Fruit fly (Drosophila melanogaster): ENCODE results near the gene 5-HT2B.

5-HT2B gene

DNA sequence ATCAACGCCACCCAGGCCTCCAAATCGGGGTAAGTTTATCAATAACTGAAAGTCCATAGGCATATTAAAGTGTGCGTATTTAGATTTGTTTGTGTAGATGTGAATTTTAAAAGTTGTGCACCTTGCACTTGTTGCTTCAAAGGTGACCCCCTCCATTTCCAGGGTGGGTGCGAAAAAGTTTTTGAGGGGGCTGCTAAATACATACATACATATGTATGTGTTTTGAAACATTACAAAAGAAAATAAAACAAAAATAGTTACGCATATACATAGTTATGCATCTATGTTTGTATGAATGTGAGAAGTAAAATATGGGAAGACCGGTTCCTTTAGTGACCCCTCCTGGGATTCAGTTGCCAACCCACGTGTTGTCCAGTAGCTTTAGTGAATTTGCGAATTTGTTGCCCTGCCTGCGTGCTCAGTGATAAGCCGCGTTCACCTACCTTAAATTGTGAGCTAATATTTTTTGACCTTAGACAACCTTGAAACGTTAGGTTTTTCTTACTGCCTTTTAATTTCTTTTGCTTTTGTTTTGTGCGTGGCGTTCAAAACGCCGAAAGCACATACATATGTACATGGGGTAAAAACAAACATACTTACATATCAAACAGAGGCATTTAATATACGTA, 92.0 kb downstream of the 5-HT2B start:
- no peak for TF ChIP-seq Jra (GFP tag; optimal IDR thresholded peaks at IDR 0.05)
- TF ChIP-seq lola (GFP tag; optimal IDR thresholded peaks at IDR 0.05), result no peak
- TF ChIP-seq Sp1 (GFP tag; optimal IDR thresholded peaks at IDR 0.05), result no peak
- TF ChIP-seq fru (GFP tag; optimal IDR thresholded peaks at IDR 0.05), result no peak
- TF ChIP-seq pan (optimal IDR thresholded peaks at IDR 0.05), result no peak
- no peak for TF ChIP-seq Hr78 (GFP tag; optimal IDR thresholded peaks at IDR 0.05)
- TF ChIP-seq woc (GFP tag; optimal IDR thresholded peaks at IDR 0.05), result no peak
- no peak for TF ChIP-seq N (GFP tag; optimal IDR thresholded peaks at IDR 0.05)
- no peak for TF ChIP-seq Vsx2 (GFP tag; optimal IDR thresholded peaks at IDR 0.05; ENCODE audit: partially characterized antibody)
- TF ChIP-seq tai (GFP tag; optimal IDR thresholded peaks at IDR 0.05), result no peak
- TF ChIP-seq Dif (GFP tag; optimal IDR thresholded peaks at IDR 0.05; ENCODE audit: partially characterized antibody), result no peak
- TF ChIP-seq jim (GFP tag; optimal IDR thresholded peaks at IDR 0.05), result no peak
- TF ChIP-seq Mio (GFP tag; optimal IDR thresholded peaks at IDR 0.05), result no peak
- TF ChIP-seq rgr (GFP tag; optimal IDR thresholded peaks at IDR 0.05), result peak; percentile 28
- TF ChIP-seq dsf (GFP tag; optimal IDR thresholded peaks at IDR 0.05; ENCODE audit: borderline replicate concordance), result no peak
- TF ChIP-seq Hnf4 (GFP tag; optimal IDR thresholded peaks at IDR 0.05), result peak; percentile 29
- peak; percentile 54 for TF ChIP-seq ey (GFP tag; optimal IDR thresholded peaks at IDR 0.05)
- no peak for TF ChIP-seq Dfd (GFP tag; optimal IDR thresholded peaks at IDR 0.05)
- peak; percentile 31 for TF ChIP-seq CG32264 (GFP tag; optimal IDR thresholded peaks at IDR 0.05)
- TF ChIP-seq sage (GFP tag; optimal IDR thresholded peaks at IDR 0.05), result no peak
- TF ChIP-seq h (GFP tag; optimal IDR thresholded peaks at IDR 0.05), result peak; percentile 67
- peak; percentile 24 for TF ChIP-seq Rel (GFP tag; optimal IDR thresholded peaks at IDR 0.05)
- TF ChIP-seq Rel (tag; optimal IDR thresholded peaks at IDR 0.05), result no peak
- TF ChIP-seq br (GFP tag; optimal IDR thresholded peaks at IDR 0.05), result no peak
- no peak for TF ChIP-seq dmrt93B (GFP tag; optimal IDR thresholded peaks at IDR 0.05)
- no peak for TF ChIP-seq dl (GFP tag; optimal IDR thresholded peaks at IDR 0.05; ENCODE audit: insufficient read depth in 1 of 2, partially characterized antibody in 2 of 2)
- no peak for TF ChIP-seq psq (GFP tag; optimal IDR thresholded peaks at IDR 0.05)
- no peak for TF ChIP-seq Hr83 (GFP tag; optimal IDR thresholded peaks at IDR 0.05; ENCODE audit: poor library complexity, severe bottlenecking)
- no peak for TF ChIP-seq usp (GFP tag; optimal IDR thresholded peaks at IDR 0.05)
- TF ChIP-seq foxo (GFP tag; optimal IDR thresholded peaks at IDR 0.05), result peak; percentile 8 to 48
- no peak for TF ChIP-seq sv (GFP tag; optimal IDR thresholded peaks at IDR 0.05)
- TF ChIP-seq CG9705 (GFP tag; optimal IDR thresholded peaks at IDR 0.05), result no peak
- TF ChIP-seq Myc (optimal IDR thresholded peaks at IDR 0.05), result no peak
- no peak for TF ChIP-seq brk (GFP tag; optimal IDR thresholded peaks at IDR 0.05)
- TF ChIP-seq OdsH (GFP tag; optimal IDR thresholded peaks at IDR 0.05), result no peak
- no peak for TF ChIP-seq Abd-B (GFP tag; optimal IDR thresholded peaks at IDR 0.05)
- no peak for TF ChIP-seq HLH106 (tag; optimal IDR thresholded peaks at IDR 0.05)
- no peak for TF ChIP-seq CrebA (GFP tag; optimal IDR thresholded peaks at IDR 0.05; ENCODE audit: borderline replicate concordance)
- TF ChIP-seq GATAd (GFP tag; optimal IDR thresholded peaks at IDR 0.05), result no peak

DNA sequence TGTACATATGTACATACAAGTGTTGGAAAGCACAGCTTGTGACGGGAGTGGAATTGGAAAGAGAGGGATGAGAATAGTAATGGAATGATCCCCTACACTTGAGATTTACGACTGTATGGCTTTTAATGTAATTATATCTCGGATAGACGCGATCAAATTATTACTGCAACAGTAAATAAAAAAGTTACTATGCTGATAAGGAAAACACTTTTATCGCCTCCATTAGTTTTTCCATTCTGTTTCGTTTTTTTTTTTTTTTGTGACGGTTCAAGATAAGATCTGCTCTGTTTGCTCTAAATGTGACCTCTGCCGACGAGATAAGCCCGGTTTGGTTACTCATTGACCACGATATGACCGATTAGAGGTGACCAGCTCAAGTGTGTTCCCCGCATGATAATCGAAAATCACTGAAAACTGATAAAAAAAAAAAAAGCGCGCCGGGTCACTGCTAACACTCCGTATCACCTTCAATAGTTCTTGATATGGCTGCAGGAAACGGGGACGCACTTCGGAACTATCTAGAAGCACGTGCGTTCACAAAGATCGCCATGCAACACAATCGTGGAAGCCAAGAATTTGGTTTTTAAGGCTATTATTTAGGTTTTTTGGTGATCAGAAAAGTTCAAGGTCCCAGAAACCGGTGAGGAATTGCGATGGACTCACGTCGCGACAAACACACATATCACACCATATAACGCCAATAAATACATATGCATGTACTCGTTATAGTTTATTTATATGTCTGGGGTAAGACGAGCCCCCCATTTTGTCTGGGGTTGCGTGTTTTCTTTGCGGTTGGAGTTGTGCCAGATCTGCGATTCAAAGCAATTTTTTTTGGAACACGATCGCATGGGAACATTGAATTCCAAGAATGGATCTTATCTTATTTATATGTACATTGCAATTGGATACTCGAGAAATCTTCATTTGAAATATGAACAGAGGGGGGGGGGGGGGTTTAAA, 92.8 kb downstream of the 5-HT2B start, which contains the start of gene p:
Gene p (minus strand): TSS at position 156 of the 963 bp plus-strand sequence.
- no peak for TF ChIP-seq Dif (GFP tag; optimal IDR thresholded peaks at IDR 0.05; ENCODE audit: partially characterized antibody)
- no peak for TF ChIP-seq Mio (GFP tag; optimal IDR thresholded peaks at IDR 0.05)
- TF ChIP-seq Sp1 (GFP tag; optimal IDR thresholded peaks at IDR 0.05), result no peak
- no peak for TF ChIP-seq usp (GFP tag; optimal IDR thresholded peaks at IDR 0.05)
- peak; percentile 47 for TF ChIP-seq OdsH (GFP tag; optimal IDR thresholded peaks at IDR 0.05)
- peak; percentile 9 for TF ChIP-seq Hr83 (GFP tag; optimal IDR thresholded peaks at IDR 0.05; ENCODE audit: poor library complexity, severe bottlenecking)
- peak; percentile 55 for TF ChIP-seq woc (GFP tag; optimal IDR thresholded peaks at IDR 0.05)
- TF ChIP-seq ey (GFP tag; optimal IDR thresholded peaks at IDR 0.05), result peak; percentile 1
- peak; percentile 11 for TF ChIP-seq sage (GFP tag; optimal IDR thresholded peaks at IDR 0.05)
- no peak for TF ChIP-seq GATAd (GFP tag; optimal IDR thresholded peaks at IDR 0.05)
- no peak for TF ChIP-seq tai (GFP tag; optimal IDR thresholded peaks at IDR 0.05)
- TF ChIP-seq foxo (GFP tag; optimal IDR thresholded peaks at IDR 0.05), result peak in 1 of 2 experiments; percentile 62
- TF ChIP-seq Rel (GFP tag; optimal IDR thresholded peaks at IDR 0.05), result no peak
- no peak for TF ChIP-seq Rel (tag; optimal IDR thresholded peaks at IDR 0.05)
- TF ChIP-seq Hnf4 (GFP tag; optimal IDR thresholded peaks at IDR 0.05), result peak; percentile 21
- TF ChIP-seq Jra (GFP tag; optimal IDR thresholded peaks at IDR 0.05), result peak; percentile 18
- TF ChIP-seq HLH106 (tag; optimal IDR thresholded peaks at IDR 0.05), result no peak
- no peak for TF ChIP-seq psq (GFP tag; optimal IDR thresholded peaks at IDR 0.05)
- TF ChIP-seq h (GFP tag; optimal IDR thresholded peaks at IDR 0.05), result peak; percentile 33
- peak; percentile 6 for TF ChIP-seq dsf (GFP tag; optimal IDR thresholded peaks at IDR 0.05; ENCODE audit: borderline replicate concordance)
- TF ChIP-seq fru (GFP tag; optimal IDR thresholded peaks at IDR 0.05), result peak; percentile 83
- no peak for TF ChIP-seq N (GFP tag; optimal IDR thresholded peaks at IDR 0.05)
- TF ChIP-seq rgr (GFP tag; optimal IDR thresholded peaks at IDR 0.05), result peak; percentile 61

All from whole organism, wandering third instar larva.